Worm (Caenorhabditis elegans) whole organism, L4/young adult: ENCODE measurements around the gene egl-13.

Source experiments
- W03F9.2 ChIP-seq: fragments of 150-350 bp; optimal IDR thresholded peaks from 2 replicates; lab custom pipeline; 2014; ENCODE audit warnings: missing biosample characterization, missing genetic modification characterization
- dao-5 ChIP-seq: sonication (generic microtip); optimal IDR thresholded peaks from 2 replicates; lab custom pipeline; 2016; ENCODE audit warnings: missing genotype, missing genetic modification characterization, moderate library complexity, missing compliant biosample characterization
- him-1 ChIP-seq: sonication (generic microtip); optimal IDR thresholded peaks from 2 replicates; lab custom pipeline; 2016; ENCODE audit warnings: missing genotype, missing genetic modification reagents, missing genetic modification characterization, missing compliant biosample characterization

- TF ChIP-seq W03F9.2 (tag; lab: Kevin White, UChicago) (no peak), him-1 (no peak), dao-5 (tag; lab: Kevin White, UChicago) (no peak)
These were observed 6.1 kb downstream of the egl-13 start for ce11 chrX:5669733-5670132.
